Worm (Caenorhabditis elegans): ENCODE results near the gene R04B5.1.

- TF ChIP-seq fos-1 (tag; optimal IDR thresholded peaks at IDR 0.05) (no peak), nhr-25 (tag; optimal IDR thresholded peaks at IDR 0.05; ENCODE audit: borderline replicate concordance, insufficient read depth) (no peak), ceh-82 (tag; optimal IDR thresholded peaks at IDR 0.05) (no peak), hif-1 (tag; optimal IDR thresholded peaks at IDR 0.05) (no peak), lir-3 (tag; optimal IDR thresholded peaks at IDR 0.05) (no peak), unc-39 (tag; optimal IDR thresholded peaks at IDR 0.05) (no peak), snpc-4 (tag; optimal IDR thresholded peaks at IDR 0.05) (no peak), nhr-28 (tag; optimal IDR thresholded peaks at IDR 0.05) (no peak), dpl-1 (GFP tag; optimal IDR thresholded peaks at IDR 0.05) (no peak)
Observed at ce11 chrV:10075441-10075840, 2.7 kb downstream of the R04B5.1 start, which contains the start of gene F57A8.7.

All from whole organism, L4 larva.